Fruit fly (Drosophila melanogaster): ENCODE data around the gene CG12680.

Gene CG12680

DNA sequence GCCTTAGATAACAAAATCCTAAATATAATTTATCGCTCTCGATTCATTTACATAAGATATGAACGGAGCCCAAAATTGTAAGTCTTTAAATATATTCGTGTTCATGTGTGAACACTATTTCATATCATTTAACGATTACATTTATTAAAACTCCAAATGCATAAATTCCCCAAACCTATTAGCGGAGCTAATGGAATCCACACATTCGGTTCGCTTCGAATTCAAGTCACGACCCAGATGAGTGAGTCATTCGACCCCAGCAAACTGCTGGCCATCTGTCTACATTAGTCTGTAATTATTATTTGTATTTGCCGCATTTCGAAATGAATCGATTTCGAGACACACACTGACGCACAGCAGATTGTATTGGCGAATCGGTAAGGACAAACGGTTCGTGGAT is at the start of gene CG12680:
Gene CG12680, plus strand, starts transcription at position 301 of the 400 bp plus-strand sequence.
- TF ChIP-seq noc (tag; optimal IDR thresholded peaks at IDR 0.05), result no peak

DNA sequence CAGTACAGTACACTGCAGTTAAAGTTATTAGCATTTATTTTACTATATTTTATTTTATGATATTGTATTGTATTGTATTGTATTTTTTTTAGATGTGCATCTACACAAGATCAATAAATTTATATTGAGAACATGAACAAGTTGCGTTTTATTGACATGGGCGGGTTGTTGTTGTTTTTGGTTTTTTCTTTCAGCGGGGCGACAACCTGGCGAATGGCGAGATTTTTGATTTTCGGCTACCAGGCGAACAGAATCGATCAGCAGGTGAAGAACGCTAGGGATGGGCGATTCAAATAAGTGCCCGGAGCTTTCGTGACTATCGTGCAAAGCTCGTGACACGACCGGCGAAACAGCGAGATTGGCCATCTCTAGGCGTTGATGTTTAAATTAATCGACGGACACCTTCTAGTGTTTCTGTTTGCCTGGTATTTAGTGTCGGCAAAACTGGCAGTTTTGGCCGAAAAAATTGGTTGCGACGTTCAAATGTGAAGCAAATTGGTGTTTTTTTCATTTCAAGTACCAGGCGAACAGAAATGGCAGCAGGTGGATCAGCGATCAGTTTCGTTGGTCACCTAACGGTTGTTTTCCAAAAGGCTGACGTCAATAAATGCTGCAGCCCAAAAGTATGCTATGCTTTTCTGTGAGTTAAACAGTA is 41.3 kb upstream of the CG12680 start:
- no peak for TF ChIP-seq noc (tag; optimal IDR thresholded peaks at IDR 0.05)

DNA sequence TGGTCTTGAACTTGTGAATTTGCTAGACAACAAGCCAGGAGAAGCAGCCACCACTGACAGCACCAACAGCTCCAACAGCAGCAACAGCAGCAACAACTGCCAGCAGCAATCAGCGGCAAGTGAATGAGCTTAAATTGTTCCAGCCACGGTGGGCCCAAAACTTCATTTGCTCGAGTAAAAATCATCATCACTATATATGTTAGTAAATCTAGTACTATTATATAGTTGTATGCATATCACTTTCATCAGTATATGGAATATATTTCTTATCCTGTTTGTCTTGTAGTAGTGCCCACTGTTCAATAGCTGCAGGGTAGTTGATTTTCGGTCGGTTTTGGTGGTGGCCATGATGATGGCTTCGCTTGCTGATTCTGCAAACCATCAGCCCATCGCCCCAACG is 38.4 kb upstream of the CG12680 start:
- no peak for TF ChIP-seq noc (tag; optimal IDR thresholded peaks at IDR 0.05)

DNA sequence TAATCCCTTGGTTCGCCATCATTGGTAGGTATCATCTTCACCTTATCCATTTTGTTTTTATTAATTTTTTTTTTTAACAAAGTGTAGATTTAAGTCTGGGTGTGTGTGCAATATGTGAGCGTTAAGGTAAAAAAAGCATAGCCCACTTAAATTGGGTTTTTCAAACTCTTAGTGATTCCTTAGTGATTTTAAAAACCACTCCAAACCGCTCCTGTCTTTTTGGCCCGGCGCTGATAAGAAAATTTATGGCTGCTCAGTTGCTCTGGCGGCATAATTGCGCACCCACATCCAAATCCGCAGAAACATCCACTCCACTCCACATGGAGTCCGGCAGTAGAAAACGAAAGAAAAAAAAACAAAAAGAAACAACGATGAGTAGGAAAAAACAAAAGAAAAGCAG is 36.2 kb upstream of the CG12680 start, which contains the start of gene CG15468:
Gene CG15468, minus strand, starts transcription at position 101 of the 400 bp plus-strand sequence.
- no peak for TF ChIP-seq noc (tag; optimal IDR thresholded peaks at IDR 0.05)

DNA sequence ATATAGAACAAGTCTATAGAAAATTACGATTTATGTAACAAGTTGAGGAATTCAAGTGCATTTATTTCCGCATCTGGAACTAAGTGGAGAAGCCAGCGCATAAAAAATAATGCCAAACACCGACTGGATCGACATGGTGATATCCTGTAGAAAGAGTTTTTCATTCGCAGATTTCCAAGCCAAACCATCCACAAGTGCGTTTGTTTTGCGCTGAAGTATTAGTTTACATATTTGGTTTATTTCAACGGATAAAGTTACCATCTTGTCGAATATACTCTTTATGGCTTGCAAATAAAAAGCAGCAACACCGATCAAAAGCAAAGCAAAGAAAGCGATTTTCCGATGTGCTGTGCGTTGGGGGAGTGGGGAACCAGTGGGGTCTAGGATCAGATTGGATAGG is 34.3 kb upstream of the CG12680 start:
- no peak for TF ChIP-seq noc (tag; optimal IDR thresholded peaks at IDR 0.05)

DNA sequence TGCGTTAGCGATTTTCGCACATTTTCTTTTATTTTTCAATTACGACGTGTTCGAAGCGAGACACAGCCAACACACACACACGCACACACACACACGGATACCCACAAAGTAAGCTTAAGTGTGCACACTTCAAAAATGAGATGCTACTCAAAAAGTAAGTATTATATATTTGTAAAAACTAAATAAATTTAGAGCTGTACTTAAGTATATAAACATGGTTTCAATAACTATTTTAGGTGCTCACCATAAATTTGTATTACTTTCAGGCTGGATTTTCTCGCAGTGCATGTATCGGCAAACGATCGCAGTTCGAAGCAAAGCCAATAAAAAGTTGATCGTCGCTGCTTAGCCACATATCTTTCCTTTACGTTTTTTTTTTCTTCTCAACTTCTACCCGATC is 31.6 kb upstream of the CG12680 start:
- TF ChIP-seq noc (tag; optimal IDR thresholded peaks at IDR 0.05), result no peak

DNA sequence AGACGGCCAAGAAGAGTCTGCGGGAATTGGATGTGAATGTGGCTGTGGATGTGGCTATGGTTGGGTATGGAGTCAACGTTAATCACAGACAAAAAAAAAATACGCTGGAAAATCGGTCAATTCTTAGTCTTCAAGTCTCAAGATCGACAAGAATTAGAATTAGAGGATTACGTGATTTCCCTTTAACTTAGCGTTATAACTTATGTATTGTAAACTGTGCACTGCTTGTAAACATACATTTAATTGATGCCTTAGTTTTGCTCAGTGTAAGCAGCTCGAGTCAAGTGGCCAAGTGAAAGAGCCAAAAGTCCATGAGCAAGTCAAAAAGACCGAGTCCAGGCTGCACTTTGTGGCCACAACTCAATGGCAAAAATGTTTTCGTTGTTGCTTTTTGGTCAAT is 27.3 kb upstream of the CG12680 start:
- TF ChIP-seq noc (tag; optimal IDR thresholded peaks at IDR 0.05), result no peak

DNA sequence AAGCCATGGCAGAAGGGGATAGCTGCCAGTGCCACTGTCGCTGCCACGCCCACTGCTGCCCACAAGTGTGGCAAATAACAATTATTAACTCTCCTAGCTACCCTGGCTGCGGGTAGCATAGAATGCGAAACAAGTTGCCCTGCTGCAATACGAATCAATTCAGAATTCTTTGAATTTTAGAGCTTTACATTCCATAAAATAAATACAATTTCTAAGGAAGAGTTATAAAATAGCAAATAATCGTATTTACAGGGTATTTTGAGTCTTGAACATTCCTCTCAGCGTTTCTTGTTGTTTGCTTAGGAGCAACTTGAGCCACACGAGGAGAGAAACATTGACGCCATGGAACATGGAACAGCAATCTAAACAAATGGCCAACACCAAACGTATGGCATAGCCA is 14.8 kb upstream of the CG12680 start:
- TF ChIP-seq noc (tag; optimal IDR thresholded peaks at IDR 0.05), result no peak

DNA sequence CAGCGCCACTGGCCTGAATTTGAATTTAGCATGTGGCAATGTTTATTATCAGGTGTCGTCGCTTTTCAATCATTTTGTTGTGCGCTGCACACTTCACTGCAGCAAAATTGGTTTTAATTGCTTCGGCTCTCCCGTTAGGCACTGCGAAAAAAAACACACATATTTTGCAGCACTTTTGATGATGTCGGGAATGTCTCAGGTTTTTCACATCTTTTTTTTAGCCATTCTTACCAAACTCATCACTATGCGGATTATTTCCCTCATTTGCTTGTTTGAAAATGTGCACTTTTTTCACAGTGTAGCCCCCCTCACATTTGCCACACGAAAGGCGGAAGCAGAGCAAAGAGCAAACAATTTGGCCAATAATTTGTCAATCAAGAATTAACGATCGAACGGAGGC is 14.0 kb upstream of the CG12680 start:
- TF ChIP-seq noc (tag; optimal IDR thresholded peaks at IDR 0.05), result no peak

DNA sequence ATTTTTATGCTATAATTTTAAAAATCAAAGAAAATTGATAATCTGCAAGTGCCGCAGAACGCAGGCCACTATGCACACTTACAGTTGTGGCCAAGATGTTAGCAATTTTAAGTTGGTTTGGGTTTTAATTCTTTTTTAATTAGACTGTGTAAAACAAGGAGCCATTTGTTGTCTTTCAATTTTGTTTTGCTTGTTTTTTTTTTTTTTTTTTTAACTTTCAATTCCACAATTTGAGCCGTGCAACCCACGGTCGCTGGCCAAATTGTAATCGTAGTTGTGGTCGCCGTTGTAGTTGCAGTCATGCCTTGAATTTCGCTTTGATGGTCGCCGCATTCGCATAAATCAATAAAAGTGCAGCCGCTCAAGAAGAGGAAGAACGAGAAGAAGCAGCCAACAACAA is 11.9 kb upstream of the CG12680 start:
- no peak for TF ChIP-seq noc (tag; optimal IDR thresholded peaks at IDR 0.05)

DNA sequence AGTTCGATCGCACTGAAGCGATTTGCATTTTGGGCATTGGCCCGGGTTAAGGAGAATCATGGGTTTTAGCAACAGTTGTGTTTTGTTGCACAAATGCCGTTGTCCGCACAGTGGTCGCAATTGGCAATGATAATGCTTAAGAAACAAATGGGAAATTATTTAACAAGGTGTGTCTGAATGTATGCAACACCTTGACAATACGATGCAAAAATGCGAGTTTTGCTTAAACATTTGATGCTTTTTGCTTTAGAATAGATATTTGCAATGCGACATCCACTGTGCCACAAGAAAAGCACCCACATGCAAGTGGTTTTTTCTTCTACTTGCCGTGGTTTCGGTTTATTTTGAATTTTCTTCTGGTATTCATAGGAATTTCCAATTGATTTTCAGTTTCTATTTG is 1.8 kb downstream of the CG12680 start:
- TF ChIP-seq noc (tag; optimal IDR thresholded peaks at IDR 0.05), result no peak

DNA sequence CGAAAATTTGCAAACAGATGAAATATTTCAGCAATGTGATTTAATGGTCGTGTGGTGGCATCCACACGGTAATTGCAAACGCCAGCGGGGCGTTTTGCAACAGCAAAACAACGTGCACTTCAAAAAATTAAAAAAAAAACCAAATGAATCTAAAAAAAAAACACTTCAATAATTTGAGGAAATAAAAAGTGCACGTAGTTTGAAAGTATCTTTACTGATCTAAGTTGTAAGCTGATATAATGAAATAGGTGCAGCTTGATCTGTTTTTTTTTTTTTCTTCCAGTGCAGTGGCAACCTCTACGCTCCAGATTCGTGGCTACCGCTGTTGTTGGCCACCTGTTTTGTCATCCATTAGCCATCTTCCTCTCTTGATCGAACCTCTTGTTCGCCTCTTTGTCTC is 5.5 kb downstream of the CG12680 start:
- no peak for TF ChIP-seq noc (tag; optimal IDR thresholded peaks at IDR 0.05)

DNA sequence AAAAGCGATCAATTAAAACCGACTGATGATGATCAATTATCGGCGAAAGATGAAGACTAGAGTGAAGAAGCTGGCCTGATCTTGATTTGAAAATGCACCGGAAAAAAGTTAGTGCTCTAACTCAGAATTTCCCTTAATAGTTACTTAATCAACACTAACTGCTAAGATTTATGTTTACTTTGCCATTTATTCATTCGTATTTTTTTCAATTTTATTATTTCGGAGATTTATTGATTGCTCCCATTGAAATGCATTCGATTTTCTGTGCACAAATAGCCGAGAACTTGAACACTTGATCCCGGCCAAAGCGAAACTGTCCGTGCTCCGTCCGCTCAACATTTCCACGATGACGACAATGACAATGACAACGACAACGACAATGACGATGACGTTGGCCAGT is 12.9 kb downstream of the CG12680 start:
- no peak for TF ChIP-seq noc (tag; optimal IDR thresholded peaks at IDR 0.05)

DNA sequence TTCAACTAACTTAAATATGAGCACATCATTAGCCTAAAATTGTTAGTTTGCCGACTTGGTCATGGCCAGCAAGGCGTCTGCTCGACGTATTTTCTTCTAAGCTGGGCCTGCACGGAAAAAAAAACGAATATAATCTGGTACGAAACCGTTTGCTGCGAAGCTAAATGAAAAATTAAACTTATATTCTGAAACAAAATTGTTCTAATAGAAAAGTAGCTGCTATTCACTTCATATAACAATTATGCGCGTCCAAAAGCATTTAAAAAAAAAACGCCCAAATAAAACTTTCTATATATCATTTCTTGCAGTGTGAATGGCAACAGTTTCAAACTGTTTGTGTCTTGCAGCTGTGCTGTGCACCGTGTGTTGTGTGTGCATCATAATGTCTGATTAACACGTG is 15.8 kb downstream of the CG12680 start:
- TF ChIP-seq noc (tag; optimal IDR thresholded peaks at IDR 0.05), result no peak

DNA sequence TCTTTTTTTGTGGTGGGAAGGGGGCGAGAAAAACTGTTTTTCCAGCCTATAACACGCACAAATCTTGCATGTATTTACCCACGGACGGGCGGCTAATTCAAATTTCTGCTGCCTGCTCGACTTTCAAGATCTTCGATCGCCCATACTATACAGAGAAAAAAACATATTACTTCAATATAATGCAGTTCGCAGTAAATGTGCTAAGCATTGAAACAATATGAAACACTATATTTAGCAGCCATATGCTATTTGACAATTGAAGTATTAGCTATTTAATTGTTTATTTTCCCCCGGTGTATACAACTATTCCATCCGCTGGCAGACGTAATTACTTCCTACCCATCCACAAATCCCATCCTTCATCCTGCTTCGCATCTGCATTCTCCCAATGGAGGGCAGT is 17.4 kb downstream of the CG12680 start:
- TF ChIP-seq noc (tag; optimal IDR thresholded peaks at IDR 0.05), result no peak

DNA sequence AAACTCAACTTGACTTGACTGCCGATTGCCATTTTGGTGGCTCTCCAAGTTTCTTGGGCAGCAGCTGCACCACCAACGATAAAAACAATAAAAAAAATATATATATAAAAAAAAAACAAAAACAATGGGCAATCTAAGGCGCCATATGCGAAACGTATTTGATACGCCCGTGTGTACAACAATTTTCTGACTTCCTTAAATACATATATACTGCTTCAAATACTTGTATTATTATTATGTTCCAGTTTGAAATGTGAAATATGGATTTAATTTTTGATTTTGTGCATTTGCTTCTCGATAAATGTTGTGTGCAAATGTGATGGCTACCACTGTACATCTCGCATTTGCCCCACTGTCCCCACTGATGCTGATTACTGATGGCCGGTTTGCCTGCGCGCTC is 21.8 kb downstream of the CG12680 start:
- no peak for TF ChIP-seq noc (tag; optimal IDR thresholded peaks at IDR 0.05)

DNA sequence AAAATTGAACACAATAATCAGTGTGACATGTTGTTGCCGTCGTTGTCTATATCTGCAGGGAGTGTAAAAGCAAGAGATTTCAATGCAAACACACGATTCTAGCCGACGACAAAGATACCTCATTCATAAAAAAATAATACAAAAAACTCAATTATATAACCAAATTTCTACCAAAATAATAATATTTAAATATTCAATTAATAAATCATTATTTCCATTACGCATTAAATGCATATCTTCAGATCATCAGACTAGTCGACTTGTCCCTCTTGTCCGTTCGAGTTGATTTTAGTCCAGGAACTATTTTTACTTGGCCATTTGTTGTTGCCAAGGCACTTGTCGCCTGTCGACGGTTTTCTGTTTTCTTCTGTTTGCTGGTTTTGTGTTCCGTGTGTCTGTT is 22.8 kb downstream of the CG12680 start:
- no peak for TF ChIP-seq noc (tag; optimal IDR thresholded peaks at IDR 0.05)

DNA sequence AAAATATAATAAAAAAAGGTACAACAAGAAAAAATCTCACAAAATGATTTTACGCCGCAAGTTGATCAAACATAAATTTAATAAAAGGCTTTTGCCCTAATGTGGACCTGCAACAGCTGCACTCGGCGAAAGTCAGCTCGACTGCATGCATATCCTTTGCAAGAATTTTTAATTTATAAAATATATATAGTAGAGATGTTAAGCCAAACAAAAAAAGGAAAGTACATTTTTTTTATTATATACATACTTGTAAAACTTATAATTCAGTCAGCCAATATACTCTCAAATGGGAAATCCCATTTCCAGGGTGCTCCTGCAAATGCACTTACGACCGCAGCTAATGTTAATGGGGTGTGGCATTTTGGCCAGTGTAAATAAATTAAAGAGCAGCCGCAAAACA is 28.0 kb downstream of the CG12680 start:
- no peak for TF ChIP-seq noc (tag; optimal IDR thresholded peaks at IDR 0.05)
